Worm (Caenorhabditis elegans) whole organism, L4 larva: Measurements from ENCODE around the gene K08E4.3.

ENCODE experiments used
- F10B5.3 ChIP-seq: sonication (generic microtip); optimal IDR thresholded peaks from 2 replicates; lab custom pipeline; 2016; ENCODE audit warnings: mild to moderate bottlenecking, missing genetic modification characterization, missing compliant biosample characterization
- F49E8.2 ChIP-seq: sonication (generic microtip); optimal IDR thresholded peaks from 2 replicates; lab custom pipeline; 2016; ENCODE audit warnings: missing compliant biosample characterization, mild to moderate bottlenecking, missing genetic modification characterization, borderline replicate concordance
- T26A8.4 ChIP-seq: fragments of 200-800 bp; sonication (Bioruptor generic); IDR thresholded peaks from 2 replicates; pipeline ENCODE4 v1.3.6; 2022; ENCODE audit warnings: missing genetic modification characterization, missing compliant biosample characterization
- ZK337.2 ChIP-seq: fragments of 200-800 bp; sonication (Bioruptor generic); IDR thresholded peaks from 2 replicates; pipeline ENCODE4 v1.3.6; 2022; ENCODE audit warnings: missing genetic modification reagents, missing genetic modification characterization, missing compliant biosample characterization
- aha-1 ChIP-seq: fragments of 150-350 bp; peaks from one replicate; lab custom pipeline; 2014; ENCODE audit warnings: missing biosample characterization, missing genetic modification characterization
- ceh-28 ChIP-seq: fragments of 150-350 bp; optimal IDR thresholded peaks from 2 replicates; lab custom pipeline; 2014; ENCODE audit warnings: missing biosample characterization, missing genetic modification reagents, missing genetic modification characterization
- ceh-32 ChIP-seq: sonication (generic microtip); optimal IDR thresholded peaks from 2 replicates; lab custom pipeline; 2016; ENCODE audit warnings: mild to moderate bottlenecking, missing genetic modification characterization, missing compliant biosample characterization; ENCODE audit not compliant: poor library complexity
- ceh-62 ChIP-seq: sonication (generic microtip); optimal IDR thresholded peaks from 2 replicates; lab custom pipeline; 2017; ENCODE audit warnings: missing biosample characterization, missing genetic modification characterization
- ceh-82 ChIP-seq: sonication (generic microtip); optimal IDR thresholded peaks from 2 replicates; lab custom pipeline; 2017; ENCODE audit warnings: missing biosample characterization, missing genetic modification characterization
- ces-1 ChIP-seq: fragments of 150-350 bp; sonication (generic microtip); optimal IDR thresholded peaks from 4 replicates; lab custom pipeline; 2014; ENCODE audit warnings: missing biosample characterization, missing genetic modification reagents, missing genetic modification characterization
- dmd-6 ChIP-seq: fragments of 200-800 bp; sonication (Bioruptor generic); IDR thresholded peaks from 2 replicates; pipeline ENCODE4 v1.3.6; 2022; ENCODE audit warnings: missing genetic modification reagents, missing genetic modification characterization, missing compliant biosample characterization
- dmd-8 ChIP-seq: fragments of 200-800 bp; sonication (Bioruptor generic); IDR thresholded peaks from 2 replicates; pipeline ENCODE4 v1.3.6; 2022; ENCODE audit warnings: missing genetic modification characterization, missing compliant biosample characterization
- dpl-1 ChIP-seq: fragments of 150-350 bp; optimal IDR thresholded peaks from 2 replicates; lab custom pipeline; 2014; ENCODE audit warnings: missing biosample characterization, missing genetic modification reagents, missing genetic modification characterization
- dve-1 ChIP-seq: sonication (generic microtip); optimal IDR thresholded peaks from 2 replicates; lab custom pipeline; 2017; ENCODE audit warnings: antibody characterized with exemption, mild to moderate bottlenecking, missing genetic modification characterization, missing compliant biosample characterization; ENCODE audit not compliant: insufficient read depth
- egl-27 ChIP-seq: sonication (generic microtip); optimal IDR thresholded peaks from 3 replicates; lab custom pipeline; 2017; ENCODE audit warnings: missing biosample characterization, missing genetic modification reagents, missing genetic modification characterization
- fkh-10 ChIP-seq: fragments of 150-350 bp; optimal IDR thresholded peaks from 2 replicates; lab custom pipeline; 2014; ENCODE audit warnings: missing biosample characterization, missing genetic modification reagents, missing genetic modification characterization
- fos-1 ChIP-seq: fragments of 150-350 bp; optimal IDR thresholded peaks from 2 replicates; lab custom pipeline; 2014; ENCODE audit warnings: missing biosample characterization, missing genetic modification characterization
- gei-8 ChIP-seq: fragments of 200-800 bp; sonication (Bioruptor generic); optimal IDR thresholded peaks from 2 replicates; lab custom pipeline; 2018; ENCODE audit warnings: mild to moderate bottlenecking, missing genetic modification characterization, missing compliant biosample characterization
- jun-1 ChIP-seq: fragments of 150-350 bp; optimal IDR thresholded peaks from 2 replicates; lab custom pipeline; 2014; ENCODE audit warnings: missing biosample characterization, missing genetic modification reagents, missing genetic modification characterization
- lim-7 ChIP-seq: fragments of 200-800 bp; sonication (Bioruptor generic); IDR thresholded peaks from 2 replicates; pipeline ENCODE4 v1.3.6; 2022; ENCODE audit warnings: missing genetic modification characterization, missing compliant biosample characterization
- lin-1 ChIP-seq: fragments of 200-800 bp; sonication (Bioruptor generic); IDR thresholded peaks from 2 replicates; pipeline ENCODE4 v1.3.6; 2022; ENCODE audit warnings: missing genetic modification reagents, missing genetic modification characterization, missing compliant biosample characterization
- lin-29 ChIP-seq: fragments of 200-800 bp; sonication (Bioruptor generic); IDR thresholded peaks from 2 replicates; pipeline ENCODE4 v1.3.6; 2022; ENCODE audit warnings: missing genetic modification reagents, missing genetic modification characterization, missing compliant biosample characterization
- lir-3 ChIP-seq: sonication (generic microtip); optimal IDR thresholded peaks from 2 replicates; lab custom pipeline; 2016; ENCODE audit warnings: mild to moderate bottlenecking, missing genetic modification characterization, missing compliant biosample characterization
- lsy-2 ChIP-seq, 2 experiments: fragments of 150-350 bp in 1 of 2; sonication (generic microtip) in 1 of 2; optimal IDR thresholded peaks; 2 replicates each; lab custom pipeline; 2014 to 2017; ENCODE audit warnings: missing biosample characterization in 2 of 2, missing genetic modification characterization in 2 of 2
- nhr-10 ChIP-seq: fragments of 150-350 bp; optimal IDR thresholded peaks from 2 replicates; lab custom pipeline; 2014; ENCODE audit warnings: missing biosample characterization, missing genetic modification characterization
- nhr-102 ChIP-seq: sonication (generic microtip); optimal IDR thresholded peaks from 2 replicates; lab custom pipeline; 2016; ENCODE audit warnings: mild to moderate bottlenecking, missing genetic modification characterization, moderate library complexity, missing compliant biosample characterization
- nhr-42 ChIP-seq: fragments of 200-800 bp; sonication (Bioruptor generic); IDR thresholded peaks from 2 replicates; pipeline ENCODE4 v1.3.6; 2022; ENCODE audit warnings: missing genetic modification characterization, missing compliant biosample characterization
- nhr-48 ChIP-seq: sonication (generic microtip); optimal IDR thresholded peaks from 2 replicates; lab custom pipeline; 2016; ENCODE audit warnings: mild to moderate bottlenecking, missing genetic modification characterization, missing compliant biosample characterization
- pha-4 ChIP-seq, 2 experiments: fragments of 150-350 bp in 1 of 2; fragments of 200-800 bp in 1 of 2; sonication (Bioruptor generic) in 1 of 2; IDR thresholded peaks in 1 of 2; optimal IDR thresholded peaks in 1 of 2; 2 replicates each; pipeline versions ENCODE4 v1.3.6 to Lab custom; 2014 to 2022; ENCODE audit warnings: missing genetic modification characterization in 2 of 2, missing genetic modification reagents in 2 of 2, missing biosample characterization in 1 of 2, missing compliant biosample characterization in 1 of 2
- php-3 ChIP-seq: fragments of 200-800 bp; sonication (Bioruptor generic); IDR thresholded peaks from 2 replicates; pipeline ENCODE4 v1.3.6; 2022; ENCODE audit warnings: missing genetic modification reagents, missing genetic modification characterization, missing compliant biosample characterization
- pqm-1 ChIP-seq: sonication (generic microtip); optimal IDR thresholded peaks from 2 replicates; lab custom pipeline; 2017; ENCODE audit warnings: missing biosample characterization, missing genetic modification characterization
- rbr-2 ChIP-seq: sonication (generic microtip); optimal IDR thresholded peaks from 2 replicates; lab custom pipeline; 2016; ENCODE audit warnings: missing genotype, missing genetic modification characterization, missing compliant biosample characterization
- saeg-2 ChIP-seq: fragments of 200-800 bp; sonication (Bioruptor generic); IDR thresholded peaks from 2 replicates; pipeline ENCODE4 v1.3.6; 2022; ENCODE audit warnings: missing genetic modification reagents, missing genetic modification characterization, missing compliant biosample characterization
- set-16 ChIP-seq: fragments of 200-800 bp; sonication (Bioruptor generic); IDR thresholded peaks from 2 replicates; pipeline ENCODE4 v1.3.6; 2022; ENCODE audit warnings: missing genetic modification reagents, missing genetic modification characterization, missing compliant biosample characterization
- spr-3 ChIP-seq: fragments of 200-800 bp; sonication (Bioruptor generic); optimal IDR thresholded peaks from 2 replicates; lab custom pipeline; 2018; ENCODE audit warnings: mild to moderate bottlenecking, missing genetic modification characterization, missing compliant biosample characterization
- tra-1 ChIP-seq: fragments of 200-800 bp; sonication (Bioruptor generic); IDR thresholded peaks from 2 replicates; pipeline ENCODE4 v1.3.6; 2022; ENCODE audit warnings: missing genetic modification reagents, missing genetic modification characterization, missing compliant biosample characterization
- unc-130 ChIP-seq: sonication (generic microtip); optimal IDR thresholded peaks from 2 replicates; lab custom pipeline; 2016; ENCODE audit warnings: missing genetic modification reagents, missing genetic modification characterization, missing compliant biosample characterization
- zag-1 ChIP-seq: fragments of 150-350 bp; optimal IDR thresholded peaks from 2 replicates; lab custom pipeline; 2014; ENCODE audit warnings: missing biosample characterization, missing genetic modification characterization
- zip-11 ChIP-seq: fragments of 200-800 bp; sonication (Bioruptor generic); IDR thresholded peaks from 2 replicates; pipeline ENCODE4 v1.3.6; 2022; ENCODE audit warnings: missing genetic modification characterization, missing compliant biosample characterization

The K08E4.3 gene

DNA sequence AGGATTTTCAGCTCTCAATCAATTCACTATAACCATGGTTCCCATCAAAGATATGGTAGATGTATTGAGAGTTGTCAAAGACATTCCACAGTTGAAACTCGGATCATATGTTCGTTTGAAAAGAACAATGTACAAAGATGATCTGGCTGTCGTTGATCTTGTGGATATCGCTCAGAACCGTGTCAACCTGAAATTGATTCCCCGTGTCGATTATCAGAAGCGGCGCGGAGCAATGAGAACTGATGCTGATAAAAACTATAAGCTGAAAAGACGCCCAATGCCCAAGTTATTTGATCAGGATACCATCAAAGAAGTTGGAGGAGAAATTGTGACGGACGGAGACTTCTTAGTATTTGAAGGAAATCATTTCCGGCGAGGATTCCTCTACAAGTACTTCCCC is 5.1 kb upstream of the K08E4.3 start:
- TF ChIP-seq pha-4 (GFP tag; IDR thresholded peaks at IDR 0.05; lab: Robert Waterston, UW) = no peak
- TF ChIP-seq pha-4 (tag; optimal IDR thresholded peaks at IDR 0.05; lab: Kevin White, UChicago) = no peak
- peak; percentile 96 for TF ChIP-seq aha-1 (tag; lab: Kevin White, UChicago)

DNA sequence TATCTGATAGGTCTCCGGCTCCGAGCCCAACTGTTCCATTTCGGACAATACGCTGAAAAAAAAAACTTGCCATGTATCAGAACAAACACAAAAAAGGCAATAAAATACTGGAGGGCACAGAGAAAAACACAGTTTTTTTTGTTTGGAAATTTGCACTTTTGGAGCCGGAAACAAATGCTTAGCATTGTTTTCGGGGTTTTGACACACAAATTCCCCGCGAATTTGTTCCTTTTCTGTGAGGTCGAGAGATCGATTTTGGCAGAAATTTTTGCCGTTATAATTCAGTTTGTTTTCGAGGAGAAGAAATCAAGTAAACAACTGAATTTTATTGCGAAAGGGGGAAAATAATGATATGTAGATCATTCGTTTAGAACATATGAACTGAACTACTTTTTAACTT is 939 bp upstream of the K08E4.3 start, which contains the start of gene K08E4.2:
K08E4.2 (minus strand) TSS at position 54 of the 400 bp plus-strand sequence.
- no peak for TF ChIP-seq fos-1 (tag; lab: Kevin White, UChicago)
- no peak for TF ChIP-seq lin-29 (GFP tag; lab: Robert Waterston, UW)
- TF ChIP-seq ces-1 (GFP tag; lab: Kevin White, UChicago) = no peak
- no peak for TF ChIP-seq nhr-102 (tag; lab: Kevin White, UChicago)
- TF ChIP-seq zip-11 (GFP tag; lab: Robert Waterston, UW) = no peak
- no peak for TF ChIP-seq zag-1
- no peak for TF ChIP-seq F10B5.3 (tag; lab: Kevin White, UChicago)
- TF ChIP-seq ceh-82 (tag; lab: Kevin White, UChicago) = no peak
- no peak for TF ChIP-seq lsy-2 (tag; optimal IDR thresholded peaks at IDR 0.05; lab: Kevin White, UChicago)
- TF ChIP-seq lir-3 (tag; lab: Kevin White, UChicago) = no peak

ce11 chrIV:12061229-12061628 is 3.7 kb downstream of the K08E4.3 start, which contains the start of gene K08E4.8:
Gene K08E4.8 (minus strand): TSS chrIV:12061329.
- TF ChIP-seq unc-130 (GFP tag; lab: Kevin White, UChicago) (no peak), ceh-28 (tag; lab: Kevin White, UChicago) (no peak), tra-1 (GFP tag; lab: Robert Waterston, UW) (no peak), egl-27 (no peak), saeg-2 (GFP tag; lab: Robert Waterston, UW) (no peak), ceh-32 (tag; lab: Kevin White, UChicago) (no peak), T26A8.4 (GFP tag; lab: Robert Waterston, UW) (no peak), nhr-48 (tag; lab: Kevin White, UChicago) (no peak), nhr-42 (no peak), lin-1 (GFP tag; lab: Robert Waterston, UW) (no peak), set-16 (no peak), dve-1 (tag; lab: Kevin White, UChicago) (no peak), rbr-2 (tag; lab: Kevin White, UChicago) (no peak), fkh-10 (no peak), F49E8.2 (tag; lab: Kevin White, UChicago) (no peak), gei-8 (GFP tag; lab: Kevin White, UChicago) (no peak), jun-1 (tag; lab: Kevin White, UChicago) (no peak), pqm-1 (tag; lab: Kevin White, UChicago) (no peak), ZK337.2 (GFP tag; lab: Robert Waterston, UW) (no peak)
- TF ChIP-seq, all 104 proteins: peak for 0

ce11 chrIV:12068590-12068989 is 11.0 kb downstream of the K08E4.3 start, which contains the start of gene bath-37:
Gene bath-37 (plus strand): TSS chrIV:12068890.
- no peak for TF ChIP-seq nhr-42
- no peak for TF ChIP-seq dmd-8 (GFP tag; lab: Robert Waterston, UW)
- no peak for TF ChIP-seq lsy-2 (tag; optimal IDR thresholded peaks at IDR 0.05; lab: Kevin White, UChicago)
- TF ChIP-seq dpl-1 = no peak
- TF ChIP-seq rbr-2 (tag; lab: Kevin White, UChicago) = no peak
- no peak for TF ChIP-seq gei-8 (GFP tag; lab: Kevin White, UChicago)
- TF ChIP-seq lim-7 (GFP tag; lab: Robert Waterston, UW) = no peak
- TF ChIP-seq nhr-10 (tag; lab: Kevin White, UChicago) = no peak
- no peak for TF ChIP-seq ceh-62 (tag; lab: Kevin White, UChicago)
- no peak for TF ChIP-seq spr-3 (GFP tag; lab: Kevin White, UChicago)
- TF ChIP-seq dmd-6 (GFP tag; lab: Robert Waterston, UW) = no peak
- TF ChIP-seq php-3 = no peak
